Fruit fly (Drosophila melanogaster) Kc167 (cell line): Measurements from ENCODE around the gene CG6023.

Experiments used
- Sin3A ChIP-seq: fragments of >200 bp; optimal IDR thresholded peaks from 2 replicates; lab custom pipeline; 2018; ENCODE audit warnings: missing external identifiers
- h ChIP-seq: fragments of >200 bp; optimal IDR thresholded peaks from 3 replicates; lab custom pipeline; 2018; ENCODE audit warnings: missing external identifiers
- insv ChIP-seq: fragments of >200 bp; optimal IDR thresholded peaks from 3 replicates; lab custom pipeline; 2018; ENCODE audit warnings: missing external identifiers
- psq ChIP-seq: fragments of >200 bp; optimal IDR thresholded peaks from 2 replicates; lab custom pipeline; 2017; ENCODE audit warnings: missing external identifiers
- ttk ChIP-seq: sonication (Bioruptor generic); optimal IDR thresholded peaks from 2 replicates; lab custom pipeline; 2017; ENCODE audit warnings: missing external identifiers

DNA sequence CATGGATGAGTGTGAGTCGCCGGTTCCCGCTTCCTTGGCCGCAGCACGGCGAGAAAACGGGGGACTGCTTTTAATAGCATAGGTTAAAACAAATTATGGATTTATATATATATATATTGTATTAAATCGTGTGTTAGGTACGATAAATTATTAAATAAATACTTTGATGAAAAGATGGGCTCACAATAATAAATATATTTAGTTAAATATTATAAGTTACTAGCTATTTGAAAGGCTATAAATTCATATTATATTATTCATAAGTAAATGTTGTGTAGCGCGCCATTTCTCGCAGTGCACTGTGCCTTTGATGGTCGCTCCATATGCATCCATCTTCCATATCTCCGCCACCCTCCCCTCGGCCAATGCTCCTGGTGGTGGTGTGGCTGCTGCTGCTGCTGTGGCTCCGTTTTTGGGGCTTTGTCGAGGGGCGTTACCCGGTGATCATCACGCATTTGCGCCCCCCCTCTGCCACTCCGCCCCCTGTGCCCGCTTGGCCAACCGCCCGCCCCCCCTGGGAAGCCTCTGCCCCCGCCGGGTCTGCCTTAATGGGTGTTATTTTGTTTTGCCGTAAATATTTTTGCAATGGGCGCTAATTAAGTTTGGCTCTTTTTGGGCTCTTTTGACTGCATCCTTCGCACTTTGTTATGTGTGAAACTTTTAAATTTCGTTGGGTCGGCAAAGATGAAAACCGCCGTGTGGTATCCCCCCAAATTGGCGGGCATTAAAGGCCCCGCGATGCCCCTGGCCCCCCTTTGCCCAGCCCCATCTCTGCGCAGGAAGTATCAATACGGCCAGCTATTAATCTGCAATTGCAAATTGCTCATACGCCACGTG lies 47.6 kb downstream of the CG6023 start:
- TF ChIP-seq ttk (lab: Kevin White, UChicago) (no peak), insv (lab: Kevin White, UChicago) (no peak), psq (lab: Kevin White, UChicago) (no peak), Sin3A (lab: Kevin White, UChicago) (no peak), h (no peak)
